Fruit fly (Drosophila melanogaster): ENCODE measurements around the gene CG43288.

DNA sequence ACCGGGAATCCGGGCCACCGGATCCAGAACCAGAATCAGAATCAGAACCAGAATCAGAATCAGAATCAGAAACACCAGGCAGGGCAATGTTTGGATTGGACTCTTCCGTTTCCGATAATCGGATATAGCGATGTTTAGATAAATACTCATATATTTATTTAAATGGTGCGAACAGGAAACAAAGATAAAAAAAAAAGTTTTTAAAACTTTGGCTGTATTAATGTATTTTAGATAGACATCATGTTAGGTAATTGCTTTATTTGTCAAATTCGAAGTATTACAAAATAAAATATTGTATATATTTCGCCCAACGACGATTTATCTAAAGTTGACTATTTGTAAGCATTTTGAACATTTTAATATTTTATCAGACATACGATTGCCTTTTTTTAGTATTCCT, at the start of gene CG43288:
- TF ChIP-seq CG12769 (tag; optimal IDR thresholded peaks at IDR 0.05), result no peak
- no peak for TF ChIP-seq CG17361 (GFP tag; IDR thresholded peaks at IDR 0.05)
- TF ChIP-seq CG13624 (GFP tag; optimal IDR thresholded peaks at IDR 0.05), result no peak
- TF ChIP-seq CG2875 (GFP tag; optimal IDR thresholded peaks at IDR 0.05), result no peak
- TF ChIP-seq CG32767 (GFP tag; IDR thresholded peaks at IDR 0.05), result no peak
- TF ChIP-seq Sin3A (optimal IDR thresholded peaks at IDR 0.05), result no peak
- TF ChIP-seq fu2 (GFP tag; optimal IDR thresholded peaks at IDR 0.05), result no peak
- no peak for TF ChIP-seq CG11504 (tag; optimal IDR thresholded peaks at IDR 0.05)
- no peak for TF ChIP-seq exex (tag; optimal IDR thresholded peaks at IDR 0.05)
- TF ChIP-seq D19B (GFP tag; optimal IDR thresholded peaks at IDR 0.05), result no peak
- no peak for TF ChIP-seq Meics (GFP tag; optimal IDR thresholded peaks at IDR 0.05)
